Worm (Caenorhabditis elegans) whole organism, L4 larva: ENCODE measurements around the gene lir-3.
A peak's percentile ranks its signal among the peaks of the same experiment; 100 is the strongest.

Experiments
- F49E8.2 ChIP-seq: sonication (generic microtip); optimal IDR thresholded peaks from 2 replicates; lab custom pipeline; 2016; ENCODE audit warnings: missing compliant biosample characterization, mild to moderate bottlenecking, missing genetic modification characterization, borderline replicate concordance
- T20F7.1 ChIP-seq: fragments of 200-800 bp; sonication (Bioruptor generic); optimal IDR thresholded peaks from 2 replicates; lab custom pipeline; 2018; ENCODE audit warnings: mild to moderate bottlenecking, missing genetic modification characterization, missing compliant biosample characterization
- T26A8.4 ChIP-seq: fragments of 200-800 bp; sonication (Bioruptor generic); IDR thresholded peaks from 2 replicates; pipeline ENCODE4 v1.3.6; 2022; ENCODE audit warnings: missing genetic modification characterization, missing compliant biosample characterization
- Y48G9A.11 ChIP-seq: fragments of 200-800 bp; sonication (Bioruptor generic); IDR thresholded peaks from 2 replicates; pipeline ENCODE4 v1.3.6; 2022; ENCODE audit warnings: missing genetic modification reagents, missing genetic modification characterization, missing compliant biosample characterization
- Y75B8A.6 ChIP-seq: fragments of 200-800 bp; sonication (Bioruptor generic); IDR thresholded peaks from 2 replicates; pipeline ENCODE4 v1.3.6; 2022; ENCODE audit warnings: missing genetic modification reagents, missing genetic modification characterization, missing compliant biosample characterization
- aha-1 ChIP-seq: fragments of 150-350 bp; peaks from one replicate; lab custom pipeline; 2014; ENCODE audit warnings: missing biosample characterization, missing genetic modification characterization
- ama-1 ChIP-seq: fragments of 150-350 bp; optimal IDR thresholded peaks from 2 replicates; lab custom pipeline; 2014; ENCODE audit warnings: inconsistent platforms, mixed read lengths
- attf-4 ChIP-seq: sonication (generic microtip); optimal IDR thresholded peaks from 3 replicates; lab custom pipeline; 2017; ENCODE audit warnings: missing biosample characterization, missing genetic modification characterization
- daf-12 ChIP-seq: fragments of 150-350 bp; optimal IDR thresholded peaks from 2 replicates; lab custom pipeline; 2014; ENCODE audit warnings: missing biosample characterization, missing genetic modification reagents, missing genetic modification characterization
- daf-16 ChIP-seq, 3 experiments: sonication (generic microtip); optimal IDR thresholded peaks; 2 replicates each; lab custom pipeline; 2016 to 2017; ENCODE audit warnings: missing genetic modification characterization in 3 of 3, missing genetic modification reagents in 3 of 3, mild to moderate bottlenecking in 2 of 3, missing compliant biosample characterization in 2 of 3, missing biosample characterization in 1 of 3, moderate library complexity in 1 of 3
- daf-8 ChIP-seq: fragments of 200-800 bp; sonication (Bioruptor generic); IDR thresholded peaks from 2 replicates; pipeline ENCODE4 v1.3.6; 2022; ENCODE audit warnings: missing genetic modification characterization, missing compliant biosample characterization
- dve-1 ChIP-seq: sonication (generic microtip); optimal IDR thresholded peaks from 2 replicates; lab custom pipeline; 2017; ENCODE audit warnings: antibody characterized with exemption, mild to moderate bottlenecking, missing genetic modification characterization, missing compliant biosample characterization; ENCODE audit not compliant: insufficient read depth
- egl-43 ChIP-seq: fragments of 200-800 bp; sonication (Bioruptor generic); IDR thresholded peaks from 2 replicates; pipeline ENCODE4 v1.3.6; 2022; ENCODE audit warnings: missing genetic modification reagents, missing genetic modification characterization, missing compliant biosample characterization
- hlh-11 ChIP-seq: fragments of 200-800 bp; sonication (Bioruptor generic); optimal IDR thresholded peaks from 2 replicates; lab custom pipeline; 2018; ENCODE audit warnings: mild to moderate bottlenecking, missing genetic modification characterization, missing compliant biosample characterization
- hlh-30 ChIP-seq: sonication (generic microtip); optimal IDR thresholded peaks from 2 replicates; lab custom pipeline; 2017; ENCODE audit warnings: antibody characterized with exemption, mild to moderate bottlenecking, missing genetic modification characterization, missing compliant biosample characterization; ENCODE audit not compliant: insufficient read depth
- hmg-1.1 ChIP-seq: fragments of 200-800 bp; sonication (Bioruptor generic); IDR thresholded peaks from 2 replicates; pipeline ENCODE4 v1.3.6; 2022; ENCODE audit warnings: missing genetic modification reagents, missing genetic modification characterization, missing compliant biosample characterization
- jun-1 ChIP-seq: fragments of 150-350 bp; optimal IDR thresholded peaks from 2 replicates; lab custom pipeline; 2014; ENCODE audit warnings: missing biosample characterization, missing genetic modification reagents, missing genetic modification characterization
- lin-13 ChIP-seq: fragments of 150-350 bp; optimal IDR thresholded peaks from 2 replicates; lab custom pipeline; 2014; ENCODE audit warnings: missing biosample characterization, missing genetic modification reagents, missing genetic modification characterization
- lin-39 ChIP-seq: fragments of 150-350 bp; optimal IDR thresholded peaks from 2 replicates; lab custom pipeline; 2014; ENCODE audit warnings: missing biosample characterization, missing genetic modification reagents, missing genetic modification characterization
- lir-3 ChIP-seq: sonication (generic microtip); optimal IDR thresholded peaks from 2 replicates; lab custom pipeline; 2016; ENCODE audit warnings: mild to moderate bottlenecking, missing genetic modification characterization, missing compliant biosample characterization
- lsy-2 ChIP-seq, 2 experiments: fragments of 150-350 bp in 1 of 2; sonication (generic microtip) in 1 of 2; optimal IDR thresholded peaks; 2 replicates each; lab custom pipeline; 2014 to 2017; ENCODE audit warnings: missing biosample characterization in 2 of 2, missing genetic modification characterization in 2 of 2
- madf-5 ChIP-seq, 2 experiments: fragments of 200-800 bp; sonication (Bioruptor generic); IDR thresholded peaks; 2 replicates each; pipeline ENCODE4 v1.3.6; 2022; ENCODE audit warnings: missing compliant biosample characterization in 2 of 2, missing genetic modification characterization in 2 of 2
- madf-9 ChIP-seq: fragments of 200-800 bp; sonication (Bioruptor generic); conservative IDR thresholded peaks from 2 replicates; pipeline ENCODE4 v1.3.6; 2022; ENCODE audit warnings: missing genetic modification reagents, missing genetic modification characterization, missing compliant biosample characterization
- mdt-29 ChIP-seq: fragments of 200-800 bp; sonication (Bioruptor generic); IDR thresholded peaks from 2 replicates; pipeline ENCODE4 v1.3.6; 2022; ENCODE audit warnings: missing genetic modification reagents, missing genetic modification characterization, missing compliant biosample characterization
- mes-2 ChIP-seq: sonication (generic microtip); optimal IDR thresholded peaks from 2 replicates; lab custom pipeline; 2016; ENCODE audit warnings: missing genotype, mild to moderate bottlenecking, missing genetic modification characterization, missing compliant biosample characterization; ENCODE audit not compliant: poor library complexity, severe bottlenecking
- mxl-2 ChIP-seq: fragments of 200-800 bp; sonication (Bioruptor generic); conservative IDR thresholded peaks from 2 replicates; pipeline ENCODE4 v1.3.6; 2022; ENCODE audit warnings: missing genetic modification reagents, missing genetic modification characterization, missing compliant biosample characterization
- nhr-10 ChIP-seq: fragments of 150-350 bp; optimal IDR thresholded peaks from 2 replicates; lab custom pipeline; 2014; ENCODE audit warnings: missing biosample characterization, missing genetic modification characterization
- nhr-28 ChIP-seq: fragments of 150-350 bp; optimal IDR thresholded peaks from 2 replicates; lab custom pipeline; 2014; ENCODE audit warnings: missing biosample characterization, missing genetic modification characterization
- nhr-76 ChIP-seq: fragments of 150-350 bp; optimal IDR thresholded peaks from 2 replicates; lab custom pipeline; 2014; ENCODE audit warnings: missing biosample characterization, missing genetic modification characterization
- nhr-77 ChIP-seq: fragments of 150-350 bp; optimal IDR thresholded peaks from 2 replicates; lab custom pipeline; 2014; ENCODE audit warnings: missing biosample characterization, missing genetic modification characterization
- pha-4 ChIP-seq, 2 experiments: fragments of 150-350 bp in 1 of 2; fragments of 200-800 bp in 1 of 2; sonication (Bioruptor generic) in 1 of 2; IDR thresholded peaks in 1 of 2; optimal IDR thresholded peaks in 1 of 2; 2 replicates each; pipeline versions ENCODE4 v1.3.6 to Lab custom; 2014 to 2022; ENCODE audit warnings: missing genetic modification characterization in 2 of 2, missing genetic modification reagents in 2 of 2, missing biosample characterization in 1 of 2, missing compliant biosample characterization in 1 of 2
- saeg-2 ChIP-seq: fragments of 200-800 bp; sonication (Bioruptor generic); IDR thresholded peaks from 2 replicates; pipeline ENCODE4 v1.3.6; 2022; ENCODE audit warnings: missing genetic modification reagents, missing genetic modification characterization, missing compliant biosample characterization
- sdz-12 ChIP-seq: fragments of 200-800 bp; sonication (Bioruptor generic); optimal IDR thresholded peaks from 2 replicates; lab custom pipeline; 2018; ENCODE audit warnings: mild to moderate bottlenecking, missing genetic modification characterization, missing compliant biosample characterization
- set-16 ChIP-seq: fragments of 200-800 bp; sonication (Bioruptor generic); IDR thresholded peaks from 2 replicates; pipeline ENCODE4 v1.3.6; 2022; ENCODE audit warnings: missing genetic modification reagents, missing genetic modification characterization, missing compliant biosample characterization
- spr-3 ChIP-seq: fragments of 200-800 bp; sonication (Bioruptor generic); optimal IDR thresholded peaks from 2 replicates; lab custom pipeline; 2018; ENCODE audit warnings: mild to moderate bottlenecking, missing genetic modification characterization, missing compliant biosample characterization
- tag-97 ChIP-seq: fragments of 200-800 bp; sonication (Bioruptor generic); IDR thresholded peaks from 2 replicates; pipeline ENCODE4 v1.3.6; 2022; ENCODE audit warnings: missing genetic modification characterization, missing compliant biosample characterization
- unc-39 ChIP-seq: sonication (generic microtip); optimal IDR thresholded peaks from 2 replicates; lab custom pipeline; 2017; ENCODE audit warnings: missing biosample characterization, missing genetic modification characterization
- vab-7 ChIP-seq: fragments of 200-800 bp; sonication (Bioruptor generic); IDR thresholded peaks from 2 replicates; pipeline ENCODE4 v1.3.6; 2022; ENCODE audit warnings: missing genetic modification reagents, missing genetic modification characterization, missing compliant biosample characterization
- zip-2 ChIP-seq: fragments of 150-350 bp; optimal IDR thresholded peaks from 2 replicates; lab custom pipeline; 2014; ENCODE audit warnings: missing biosample characterization, missing genetic modification characterization

The lir-3 gene

ce11 chrII:11167039-11167438 lies 17.6 kb downstream of the lir-3 start (continued):
- TF ChIP-seq lin-13 (GFP tag; lab: Kevin White, UChicago) (peak; percentile 49), sdz-12 (GFP tag; lab: Kevin White, UChicago) (peak; percentile 62), madf-9 (GFP tag; lab: Robert Waterston, UW) (peak; percentile 26; the same call in 1 of the 2 replicates), vab-7 (GFP tag; lab: Robert Waterston, UW) (peak; percentile 58), hlh-11 (tag; lab: Kevin White, UChicago) (peak; percentile 64)

- TF ChIP-seq nhr-10 (tag; lab: Kevin White, UChicago) (no peak), set-16 (GFP tag; lab: Robert Waterston, UW) (peak; percentile 79), daf-16 (GFP tag; optimal IDR thresholded peaks at IDR 0.05; lab: Kevin White, UChicago) (no peak), daf-16 (tag; optimal IDR thresholded peaks at IDR 0.05; lab: Kevin White, UChicago) (peak; percentile 29), mes-2 (tag; lab: Kevin White, UChicago) (peak; percentile 3), egl-43 (GFP tag; lab: Robert Waterston, UW) (no peak), lsy-2 (tag; optimal IDR thresholded peaks at IDR 0.05; lab: Kevin White, UChicago) (peak in 1 of 2 experiments; percentile 14), dve-1 (tag; lab: Kevin White, UChicago) (peak; percentile 16), hlh-30 (tag; lab: Kevin White, UChicago) (peak; percentile 13), Y75B8A.6 (GFP tag; lab: Robert Waterston, UW) (no peak), pha-4 (GFP tag; IDR thresholded peaks at IDR 0.05; lab: Robert Waterston, UW) (peak; percentile 32; the same call in 1 of the 2 replicates), pha-4 (tag; optimal IDR thresholded peaks at IDR 0.05; lab: Kevin White, UChicago) (no peak)
Measured at ce11 chrII:11166414-11166813, 18.2 kb downstream of the lir-3 start.

ce11 chrII:11163291-11163690 lies 21.3 kb downstream of the lir-3 start:
- TF ChIP-seq madf-5 (GFP tag; IDR thresholded peaks at IDR 0.05; lab: Robert Waterston, UW) (no peak), nhr-28 (peak; percentile 67), hlh-30 (tag; lab: Kevin White, UChicago) (peak; percentile 23), daf-12 (tag; lab: Kevin White, UChicago) (no peak), daf-8 (GFP tag; lab: Robert Waterston, UW) (no peak)
- TF ChIP-seq, all 104 proteins: peak for 2

ce11 chrII:11162390-11162789 lies 22.2 kb downstream of the lir-3 start, which contains the start of gene ptr-13:
ptr-13 (minus strand) TSS chrII:11162481.
- peak; percentile 41 for TF ChIP-seq nhr-28
- TF ChIP-seq aha-1: peak; percentile 6
- no peak for TF ChIP-seq sdz-12 (GFP tag; lab: Kevin White, UChicago)

- TF ChIP-seq lin-39 (tag; lab: Kevin White, UChicago): no peak
- TF ChIP-seq aha-1: peak; percentile 65
- TF ChIP-seq nhr-28: peak; percentile 5
Measured at ce11 chrII:11161675-11162074, 22.9 kb downstream of the lir-3 start.

ce11 chrII:11157660-11158059 lies 26.9 kb downstream of the lir-3 start:
- TF ChIP-seq saeg-2 (0 out of 2 replicates have a peak, but pooled peaks have one; percentile 53), tag-97 (GFP tag; lab: Robert Waterston, UW) (no peak), attf-4 (no peak), zip-2 (peak; percentile 22), nhr-77 (tag; lab: Kevin White, UChicago) (peak; percentile 43), nhr-76 (no peak), T20F7.1 (peak; percentile 3), unc-39 (tag; lab: Kevin White, UChicago) (no peak), lir-3 (tag; lab: Kevin White, UChicago) (no peak), dve-1 (tag; lab: Kevin White, UChicago) (peak; percentile 38), mxl-2 (peak; percentile 72; the same call in 1 of the 2 replicates), F49E8.2 (no peak), ama-1 (lab: Kevin White, UChicago) (no peak), mdt-29 (0 out of 2 replicates have a peak, but pooled peaks have one; percentile 45), daf-16 (GFP tag; optimal IDR thresholded peaks at IDR 0.05; lab: Kevin White, UChicago) (peak; percentile 8 to 39), daf-16 (tag; optimal IDR thresholded peaks at IDR 0.05; lab: Kevin White, UChicago) (peak; percentile 64), madf-9 (GFP tag; lab: Robert Waterston, UW) (peak; percentile 84), Y48G9A.11 (GFP tag; lab: Robert Waterston, UW) (peak; percentile 65; the same call in 1 of the 2 replicates), spr-3 (GFP tag; lab: Kevin White, UChicago) (peak; percentile 29), jun-1 (tag; lab: Kevin White, UChicago) (no peak), hmg-1.1 (GFP tag; lab: Robert Waterston, UW) (peak; percentile 84), T26A8.4 (GFP tag; lab: Robert Waterston, UW) (peak; percentile 74)
